Fruit fly (Drosophila melanogaster) whole organism: Measurements from ENCODE around the gene Kcmf1.

Experiments used
- CG8478 ChIP-seq: fragments of >200 bp; optimal IDR thresholded peaks from 2 replicates; lab custom pipeline; 2018; ENCODE audit warnings: inconsistent platforms
- Dll ChIP-seq: fragments of >200 bp; optimal IDR thresholded peaks from 2 replicates; lab custom pipeline; 2017
- EcR ChIP-seq, 2 experiments: fragments of >200 bp; optimal IDR thresholded peaks; 2 replicates each; lab custom pipeline; 2017; ENCODE audit warnings: missing biosample characterization in 2 of 2, missing genetic modification characterization in 2 of 2, missing genetic modification reagents in 2 of 2
- pan ChIP-seq: fragments of >200 bp; optimal IDR thresholded peaks from 2 replicates; lab custom pipeline; 2017
- psq ChIP-seq: fragments of >200 bp; optimal IDR thresholded peaks from 2 replicates; lab custom pipeline; 2017
- usp ChIP-seq: fragments of >200 bp; optimal IDR thresholded peaks from 2 replicates; lab custom pipeline; 2017; ENCODE audit warnings: missing biosample characterization, missing genetic modification characterization, mixed read lengths

Kcmf1 gene

dm6 chr3R:9033619-9034401 lies 19.1 kb upstream of the Kcmf1 start:
- TF ChIP-seq psq (lab: Kevin White, UChicago): no peak
- TF ChIP-seq pan (lab: Kevin White, UChicago): no peak
- TF ChIP-seq EcR (GFP tag; optimal IDR thresholded peaks at IDR 0.05; lab: Kevin White, UChicago): no peak
- TF ChIP-seq usp (GFP tag; lab: Kevin White, UChicago): no peak
- no peak for TF ChIP-seq Dll
- no peak for TF ChIP-seq CG8478 (lab: Kevin White, UChicago)

dm6 chr3R:9031797-9032418 lies 17.2 kb upstream of the Kcmf1 start:
- TF ChIP-seq usp (GFP tag; lab: Kevin White, UChicago) (no peak), psq (lab: Kevin White, UChicago) (no peak)

dm6 chr3R:9030750-9031128 lies 16.0 kb upstream of the Kcmf1 start:
- TF ChIP-seq Dll (no peak), usp (GFP tag; lab: Kevin White, UChicago) (no peak), psq (lab: Kevin White, UChicago) (no peak), EcR (GFP tag; optimal IDR thresholded peaks at IDR 0.05; lab: Kevin White, UChicago) (no peak), pan (lab: Kevin White, UChicago) (no peak)

dm6 chr3R:9030006-9030749 lies 15.5 kb upstream of the Kcmf1 start:
- no peak for TF ChIP-seq usp (GFP tag; lab: Kevin White, UChicago)

dm6 chr3R:9029411-9029810 lies 14.7 kb upstream of the Kcmf1 start:
- TF ChIP-seq EcR (GFP tag; optimal IDR thresholded peaks at IDR 0.05; lab: Kevin White, UChicago): no peak
- no peak for TF ChIP-seq CG8478 (lab: Kevin White, UChicago)
- TF ChIP-seq psq (lab: Kevin White, UChicago): no peak
- no peak for TF ChIP-seq Dll
- no peak for TF ChIP-seq pan (lab: Kevin White, UChicago)
- no peak for TF ChIP-seq usp (GFP tag; lab: Kevin White, UChicago)

- TF ChIP-seq CG8478 (lab: Kevin White, UChicago) (no peak), pan (lab: Kevin White, UChicago) (no peak), EcR (GFP tag; optimal IDR thresholded peaks at IDR 0.05; lab: Kevin White, UChicago) (no peak), usp (GFP tag; lab: Kevin White, UChicago) (no peak), psq (lab: Kevin White, UChicago) (no peak), Dll (no peak)
These were observed 14.0 kb upstream of the Kcmf1 start for dm6 chr3R:9028690-9029089.

dm6 chr3R:9027082-9027481 lies 12.4 kb upstream of the Kcmf1 start:
- no peak for TF ChIP-seq pan (lab: Kevin White, UChicago)
- no peak for TF ChIP-seq psq (lab: Kevin White, UChicago)
- no peak for TF ChIP-seq Dll
- TF ChIP-seq CG8478 (lab: Kevin White, UChicago): no peak
- TF ChIP-seq EcR (GFP tag; optimal IDR thresholded peaks at IDR 0.05; lab: Kevin White, UChicago): no peak
- no peak for TF ChIP-seq usp (GFP tag; lab: Kevin White, UChicago)

dm6 chr3R:9024835-9025510 lies 10.3 kb upstream of the Kcmf1 start:
- TF ChIP-seq psq (lab: Kevin White, UChicago) (no peak), EcR (GFP tag; optimal IDR thresholded peaks at IDR 0.05; lab: Kevin White, UChicago) (no peak), CG8478 (lab: Kevin White, UChicago) (no peak), Dll (no peak), usp (GFP tag; lab: Kevin White, UChicago) (no peak), pan (lab: Kevin White, UChicago) (no peak)

dm6 chr3R:9023934-9024333 lies 9.2 kb upstream of the Kcmf1 start:
- TF ChIP-seq Dll (no peak), psq (lab: Kevin White, UChicago) (no peak), pan (lab: Kevin White, UChicago) (no peak), CG8478 (lab: Kevin White, UChicago) (no peak)

- TF ChIP-seq usp (GFP tag; lab: Kevin White, UChicago): no peak
- no peak for TF ChIP-seq Dll
- TF ChIP-seq EcR (GFP tag; optimal IDR thresholded peaks at IDR 0.05; lab: Kevin White, UChicago): no peak
- TF ChIP-seq psq (lab: Kevin White, UChicago): no peak
- no peak for TF ChIP-seq pan (lab: Kevin White, UChicago)
- TF ChIP-seq CG8478 (lab: Kevin White, UChicago): no peak
These were observed 5.0 kb upstream of the Kcmf1 start, which contains the start of gene tgo for dm6 chr3R:9019689-9020138. TSS of gene tgo (minus strand) at chr3R:9020022.

dm6 chr3R:9016869-9017268 lies 2.2 kb upstream of the Kcmf1 start:
- no peak for TF ChIP-seq Dll
- TF ChIP-seq usp (GFP tag; lab: Kevin White, UChicago): no peak
- TF ChIP-seq CG8478 (lab: Kevin White, UChicago): no peak
